Worm (Caenorhabditis elegans): ENCODE measurements around the gene nst-1.

DNA sequence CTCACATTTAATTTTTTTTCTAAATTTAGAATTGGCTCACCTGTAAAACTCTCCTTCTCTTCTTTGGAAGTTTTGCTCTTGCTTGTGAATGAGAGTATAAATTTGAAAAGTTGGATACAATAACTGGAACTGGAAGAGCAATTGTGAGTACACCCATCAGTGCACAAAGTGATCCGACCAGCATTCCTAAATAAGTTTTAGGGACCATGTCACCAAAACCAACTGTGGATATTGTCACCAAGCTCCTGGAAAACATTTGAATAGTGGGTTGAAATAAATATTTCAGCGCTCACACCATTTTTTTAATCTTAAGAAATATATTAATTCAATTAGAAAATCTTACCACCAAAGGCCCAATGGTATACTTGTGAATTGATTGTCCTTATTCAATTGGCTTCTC lies 25.3 kb upstream of the nst-1 start:
- TF ChIP-seq zag-1 (tag; optimal IDR thresholded peaks at IDR 0.05) (no peak), fos-1 (tag; optimal IDR thresholded peaks at IDR 0.05) (no peak), nhr-84 (tag; optimal IDR thresholded peaks at IDR 0.05) (no peak), ces-1 (GFP tag; optimal IDR thresholded peaks at IDR 0.05) (no peak), snu-23 (GFP tag; optimal IDR thresholded peaks at IDR 0.05) (no peak), egl-27 (tag; optimal IDR thresholded peaks at IDR 0.05) (no peak), irx-1 (tag; optimal IDR thresholded peaks at IDR 0.05) (no peak), ztf-11 (tag; optimal IDR thresholded peaks at IDR 0.05) (no peak), nhr-28 (tag; optimal IDR thresholded peaks at IDR 0.05) (no peak), hpl-2 (GFP tag; optimal IDR thresholded peaks at IDR 0.05) (no peak), fkh-10 (GFP tag; optimal IDR thresholded peaks at IDR 0.05) (no peak), nhr-77 (tag; optimal IDR thresholded peaks at IDR 0.05) (no peak)
